Fruit fly (Drosophila melanogaster): Measurements from ENCODE around the gene TotX.
A peak's percentile ranks its signal among the peaks of the same experiment; 100 is the strongest.

Gene TotX

dm6 chr3R:20905418-20905817 is at the start of gene TotX:
TotX (minus strand) TSS chr3R:20905518.
- no peak for TF ChIP-seq noc (tag; optimal IDR thresholded peaks at IDR 0.05)

- TF ChIP-seq noc (tag; optimal IDR thresholded peaks at IDR 0.05) = no peak
Observed at dm6 chr3R:20955119-20955518, 49.8 kb upstream of the TotX start.

dm6 chr3R:20954531-20954930 is 49.2 kb upstream of the TotX start:
- TF ChIP-seq noc (tag; optimal IDR thresholded peaks at IDR 0.05) = no peak

dm6 chr3R:20952423-20953013 is 47.2 kb upstream of the TotX start:
- no peak for TF ChIP-seq noc (tag; optimal IDR thresholded peaks at IDR 0.05)

- no peak for TF ChIP-seq noc (tag; optimal IDR thresholded peaks at IDR 0.05)
Observed at dm6 chr3R:20951353-20951955, 46.1 kb upstream of the TotX start.

- no peak for TF ChIP-seq noc (tag; optimal IDR thresholded peaks at IDR 0.05)
Observed at dm6 chr3R:20950677-20951018, 45.3 kb upstream of the TotX start.

- no peak for TF ChIP-seq noc (tag; optimal IDR thresholded peaks at IDR 0.05)
Observed at dm6 chr3R:20949749-20950676, 44.7 kb upstream of the TotX start.

- TF ChIP-seq noc (tag; optimal IDR thresholded peaks at IDR 0.05) = no peak
Observed at dm6 chr3R:20949175-20949748, 43.9 kb upstream of the TotX start.

dm6 chr3R:20948448-20949174 is 43.3 kb upstream of the TotX start, which contains the start of gene Atpalpha:
Atpalpha (plus strand) TSS chr3R:20948714.
- no peak for TF ChIP-seq noc (tag; optimal IDR thresholded peaks at IDR 0.05)

- TF ChIP-seq noc (tag; optimal IDR thresholded peaks at IDR 0.05) = no peak
Observed at dm6 chr3R:20947991-20948407, 42.7 kb upstream of the TotX start.

- TF ChIP-seq noc (tag; optimal IDR thresholded peaks at IDR 0.05) = no peak
Observed at dm6 chr3R:20946774-20947173, 41.5 kb upstream of the TotX start.

- no peak for TF ChIP-seq noc (tag; optimal IDR thresholded peaks at IDR 0.05)
Observed at dm6 chr3R:20945463-20945862, 40.1 kb upstream of the TotX start, which contains the start of gene CG31191. CG31191 (minus strand) TSS chr3R:20945530.

- TF ChIP-seq noc (tag; optimal IDR thresholded peaks at IDR 0.05) = peak; percentile 34
Observed at dm6 chr3R:20915828-20916227, 10.5 kb upstream of the TotX start.

- TF ChIP-seq noc (tag; optimal IDR thresholded peaks at IDR 0.05) = peak; percentile 70
Observed at dm6 chr3R:20914103-20914502, 8.8 kb upstream of the TotX start, which contains the start of gene hdly. hdly (plus strand) TSS chr3R:20914296.

dm6 chr3R:20912725-20913124 is 7.4 kb upstream of the TotX start:
- no peak for TF ChIP-seq noc (tag; optimal IDR thresholded peaks at IDR 0.05)

- TF ChIP-seq noc (tag; optimal IDR thresholded peaks at IDR 0.05) = no peak
Observed at dm6 chr3R:20908641-20909040, 3.3 kb upstream of the TotX start.
